Fruit fly (Drosophila melanogaster): ENCODE results near the gene Syx17.

Gene Syx17

dm6 chr3L:4359688-4360375 is 43.5 kb upstream of the Syx17 start:
- TF ChIP-seq CG10348 (GFP tag; IDR thresholded peaks at IDR 0.05) (no peak), gl (tag; optimal IDR thresholded peaks at IDR 0.05) (no peak), EcR (GFP tag; optimal IDR thresholded peaks at IDR 0.05) (peak; percentile 59), CG34367 (tag; optimal IDR thresholded peaks at IDR 0.05) (no peak), CG32121 (GFP tag; IDR thresholded peaks at IDR 0.05) (no peak)

- TF ChIP-seq CG9948 (tag; optimal IDR thresholded peaks at IDR 0.05) = no peak
- peak; percentile 16 for TF ChIP-seq EcR (GFP tag; optimal IDR thresholded peaks at IDR 0.05)
- TF ChIP-seq CG13204 (GFP tag; optimal IDR thresholded peaks at IDR 0.05) = peak; percentile 8
These were observed 42.9 kb upstream of the Syx17 start for dm6 chr3L:4360376-4360703.

- TF ChIP-seq CG8301 (tag; optimal IDR thresholded peaks at IDR 0.05) = no peak
These were observed 40.4 kb upstream of the Syx17 start for dm6 chr3L:4362937-4363336.

- no peak for TF ChIP-seq CG12605 (GFP tag; IDR thresholded peaks at IDR 0.05)
- no peak for TF ChIP-seq Pif1A (GFP tag; optimal IDR thresholded peaks at IDR 0.05)
- no peak for TF ChIP-seq CG32121 (GFP tag; IDR thresholded peaks at IDR 0.05)
- TF ChIP-seq Ets98B (GFP tag; IDR thresholded peaks at IDR 0.05) = no peak
- TF ChIP-seq CG17806 (tag; optimal IDR thresholded peaks at IDR 0.05) = no peak
- no peak for TF ChIP-seq CG15710 (tag; optimal IDR thresholded peaks at IDR 0.05)
These were observed 39.8 kb upstream of the Syx17 start for dm6 chr3L:4363484-4363883.

dm6 chr3L:4363887-4364794 is 39.1 kb upstream of the Syx17 start, which contains the start of the genes Cip4 and mRpS6:
Gene Cip4, minus strand, starts transcription at chr3L:4364102.
Gene mRpS6, plus strand, starts transcription at chr3L:4364550.
- TF ChIP-seq CG4496 (GFP tag; IDR thresholded peaks at IDR 0.05) (peak; percentile 63), CG9948 (tag; optimal IDR thresholded peaks at IDR 0.05) (peak; percentile 74), EcR (GFP tag; optimal IDR thresholded peaks at IDR 0.05) (peak; percentile 13), CG17806 (tag; optimal IDR thresholded peaks at IDR 0.05) (peak; percentile 65), CG32121 (GFP tag; IDR thresholded peaks at IDR 0.05) (peak; percentile 45; the same call in 1 of the 2 replicates), CG14655 (GFP tag; optimal IDR thresholded peaks at IDR 0.05) (no peak), D1 (tag; optimal IDR thresholded peaks at IDR 0.05) (no peak), CG10348 (GFP tag; IDR thresholded peaks at IDR 0.05) (no peak), CG34367 (tag; optimal IDR thresholded peaks at IDR 0.05) (peak; percentile 63), CG12605 (GFP tag; IDR thresholded peaks at IDR 0.05) (peak; percentile 54), CG15710 (tag; optimal IDR thresholded peaks at IDR 0.05) (peak; percentile 81), gl (tag; optimal IDR thresholded peaks at IDR 0.05) (peak; percentile 41), CG8301 (tag; optimal IDR thresholded peaks at IDR 0.05) (no peak), Pif1B (GFP tag; optimal IDR thresholded peaks at IDR 0.05) (no peak), CG13204 (GFP tag; optimal IDR thresholded peaks at IDR 0.05) (no peak), Pif1A (GFP tag; optimal IDR thresholded peaks at IDR 0.05) (no peak), fd96Ca (GFP tag; IDR thresholded peaks at IDR 0.05) (peak; percentile 26; the same call in 1 of the 3 replicates), Snoo (tag; optimal IDR thresholded peaks at IDR 0.05) (peak; percentile 62), CG8159 (tag; optimal IDR thresholded peaks at IDR 0.05) (no peak), rn (GFP tag; IDR thresholded peaks at IDR 0.05) (no peak), Ets98B (GFP tag; IDR thresholded peaks at IDR 0.05) (peak; percentile 55)

dm6 chr3L:4365197-4365596 is 38.1 kb upstream of the Syx17 start, which contains the start of gene CG33514:
Gene CG33514, plus strand, starts transcription at chr3L:4365434.
- TF ChIP-seq Pif1B (GFP tag; optimal IDR thresholded peaks at IDR 0.05) (no peak), Pif1A (GFP tag; optimal IDR thresholded peaks at IDR 0.05) (no peak), CG13204 (GFP tag; optimal IDR thresholded peaks at IDR 0.05) (no peak), CG10348 (GFP tag; IDR thresholded peaks at IDR 0.05) (no peak), Snoo (tag; optimal IDR thresholded peaks at IDR 0.05) (no peak), gl (tag; optimal IDR thresholded peaks at IDR 0.05) (no peak), CG34367 (tag; optimal IDR thresholded peaks at IDR 0.05) (no peak), EcR (GFP tag; optimal IDR thresholded peaks at IDR 0.05) (no peak), Ets98B (GFP tag; IDR thresholded peaks at IDR 0.05) (no peak), CG14655 (GFP tag; optimal IDR thresholded peaks at IDR 0.05) (no peak), CG4496 (GFP tag; IDR thresholded peaks at IDR 0.05) (no peak), CG15710 (tag; optimal IDR thresholded peaks at IDR 0.05) (no peak), CG32121 (GFP tag; IDR thresholded peaks at IDR 0.05) (no peak), fd96Ca (GFP tag; IDR thresholded peaks at IDR 0.05) (no peak), rn (GFP tag; IDR thresholded peaks at IDR 0.05) (no peak), CG8159 (tag; optimal IDR thresholded peaks at IDR 0.05) (no peak), CG9948 (tag; optimal IDR thresholded peaks at IDR 0.05) (no peak), CG12605 (GFP tag; IDR thresholded peaks at IDR 0.05) (no peak), D1 (tag; optimal IDR thresholded peaks at IDR 0.05) (no peak)

Measured in whole organism, pupa.